Fruit fly (Drosophila melanogaster) Kc167 (cell line): ENCODE results near the gene CG31100.

Experiments
- h ChIP-seq: fragments of >200 bp; optimal IDR thresholded peaks from 3 replicates; lab custom pipeline; 2018; ENCODE audit warnings: missing external identifiers
- insv ChIP-seq: fragments of >200 bp; optimal IDR thresholded peaks from 3 replicates; lab custom pipeline; 2018; ENCODE audit warnings: missing external identifiers

DNA sequence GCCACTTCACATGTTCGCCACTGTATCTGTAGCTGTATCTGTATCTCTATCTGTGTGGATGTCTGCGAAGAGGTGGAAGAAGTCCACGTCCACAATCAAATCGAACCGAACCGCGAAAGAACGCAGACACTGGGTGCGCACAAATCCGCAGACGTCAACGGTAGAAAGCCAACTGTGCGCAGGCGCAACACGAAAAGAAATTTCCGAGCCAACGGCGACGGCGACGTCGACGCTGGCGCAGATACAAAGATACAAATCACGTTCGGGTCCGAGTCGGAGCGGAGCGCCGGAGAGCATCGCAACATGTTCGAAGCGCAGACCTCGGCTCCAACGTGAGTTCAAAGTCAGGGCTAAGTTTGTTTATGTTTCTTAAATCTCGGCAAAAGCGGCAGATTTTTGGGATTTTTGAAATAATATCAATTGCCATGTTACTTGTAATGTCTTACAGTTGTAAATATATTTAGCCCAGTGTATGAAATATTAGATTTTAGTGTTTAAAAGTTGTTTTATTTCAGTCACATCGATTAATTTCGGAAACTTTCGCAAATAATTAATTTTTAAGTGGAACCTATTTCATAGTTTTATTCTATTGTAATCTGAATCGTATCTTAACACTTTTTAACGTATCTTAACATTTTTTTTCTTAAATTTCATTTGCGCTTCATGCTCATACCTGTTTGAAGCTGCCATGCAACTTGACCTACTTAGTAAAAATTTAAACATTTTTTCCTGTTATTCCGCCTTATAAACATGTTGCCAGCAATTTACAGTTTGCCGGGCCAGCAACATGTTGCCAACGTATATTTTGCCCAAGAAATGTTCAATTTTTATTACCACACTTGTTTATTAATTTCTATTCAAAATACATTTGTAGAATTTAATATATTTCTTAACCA, 40.3 kb downstream of the CG31100 start, which contains the start of gene ich:
- no peak for TF ChIP-seq insv (lab: Kevin White, UChicago)
- no peak for TF ChIP-seq h (lab: Kevin White, UChicago)
